Worm (Caenorhabditis elegans) whole organism, dauer: ENCODE results near the gene M03C11.9.
"Not testable (repeated sequence)": the region's sequence is repeated elsewhere in the genome, so short reads cannot be mapped to it uniquely, and the experiment has no call there.

Experiments used
- unc-62 ChIP-seq: sonication (generic microtip); optimal IDR thresholded peaks from 2 replicates; lab custom pipeline; 2017; ENCODE audit warnings: missing biosample characterization, missing genetic modification reagents, missing genetic modification characterization

The M03C11.9 gene

ce11 chrIII:10391628-10392027, at the start of gene M03C11.9:
M03C11.9 (minus strand) TSS chrIII:10391728.
- TF ChIP-seq unc-62 (GFP tag; lab: Kevin White, UChicago) = no peak

- not testable (repeated sequence) for TF ChIP-seq unc-62 (GFP tag; lab: Kevin White, UChicago)
Observed at ce11 chrIII:10438780-10439179, 47.3 kb upstream of the M03C11.9 start, which contains the start of gene H04D03.6. H04D03.6 (minus strand) TSS chrIII:10438880.

ce11 chrIII:10435938-10436842, 44.7 kb upstream of the M03C11.9 start, which contains the start of the genes smrd-1 and enu-3.1:
smrd-1 (minus strand) TSS chrIII:10435988.
enu-3.1 (plus strand) TSS chrIII:10436276.
- not testable (repeated sequence) for TF ChIP-seq unc-62 (GFP tag; lab: Kevin White, UChicago)

- no peak for TF ChIP-seq unc-62 (GFP tag; lab: Kevin White, UChicago)
Observed at ce11 chrIII:10432104-10432503, 40.6 kb upstream of the M03C11.9 start.

- no peak for TF ChIP-seq unc-62 (GFP tag; lab: Kevin White, UChicago)
Observed at ce11 chrIII:10427882-10428281, 36.4 kb upstream of the M03C11.9 start, which contains the start of gene prp-3. prp-3 (minus strand) TSS chrIII:10427982.

- TF ChIP-seq unc-62 (GFP tag; lab: Kevin White, UChicago) = no peak
Observed at ce11 chrIII:10423906-10424305, 32.4 kb upstream of the M03C11.9 start, which contains the start of gene M03C11.6. M03C11.6 (minus strand) TSS chrIII:10424006.

- TF ChIP-seq unc-62 (GFP tag; lab: Kevin White, UChicago) = no peak
Observed at ce11 chrIII:10421680-10422079, 30.2 kb upstream of the M03C11.9 start.

ce11 chrIII:10415822-10416221, 24.3 kb upstream of the M03C11.9 start, which contains the start of gene ymel-1:
ymel-1 (plus strand) TSS chrIII:10416139.
- no peak for TF ChIP-seq unc-62 (GFP tag; lab: Kevin White, UChicago)

- no peak for TF ChIP-seq unc-62 (GFP tag; lab: Kevin White, UChicago)
Observed at ce11 chrIII:10407198-10407663, 15.7 kb upstream of the M03C11.9 start, which contains the start of gene hat-1. hat-1 (minus strand) TSS chrIII:10407248.

ce11 chrIII:10404918-10405317, 13.4 kb upstream of the M03C11.9 start, which contains the start of the genes M03C11.3 and chl-1:
M03C11.3 (plus strand) TSS chrIII:10405070.
chl-1 (minus strand) TSS chrIII:10405240.
- no peak for TF ChIP-seq unc-62 (GFP tag; lab: Kevin White, UChicago)

- no peak for TF ChIP-seq unc-62 (GFP tag; lab: Kevin White, UChicago)
Observed at ce11 chrIII:10398919-10399318, 7.4 kb upstream of the M03C11.9 start.

- TF ChIP-seq unc-62 (GFP tag; lab: Kevin White, UChicago) = no peak
Observed at ce11 chrIII:10396891-10397502, 5.5 kb upstream of the M03C11.9 start.

- no peak for TF ChIP-seq unc-62 (GFP tag; lab: Kevin White, UChicago)
Observed at ce11 chrIII:10395990-10396389, 4.5 kb upstream of the M03C11.9 start, which contains the start of gene M03C11.1. M03C11.1 (minus strand) TSS chrIII:10396090.

- no peak for TF ChIP-seq unc-62 (GFP tag; lab: Kevin White, UChicago)
Observed at ce11 chrIII:10389608-10390007, 1.9 kb downstream of the M03C11.9 start.

ce11 chrIII:10386476-10386875, 5.1 kb downstream of the M03C11.9 start, which contains the start of gene C38H2.3:
C38H2.3 (minus strand) TSS chrIII:10386576.
- TF ChIP-seq unc-62 (GFP tag; lab: Kevin White, UChicago) = no peak
